Fruit fly (Drosophila melanogaster) S2 (cell line): ENCODE data around the gene hoe1.

Experiments
- CG8478 ChIP-seq: fragments of >200 bp; optimal IDR thresholded peaks from 2 replicates; lab custom pipeline; 2018
- CTCF ChIP-seq, 2 experiments: fragments of >200 bp; optimal IDR thresholded peaks; 2 replicates each; lab custom pipeline; 2018

The hoe1 gene

DNA sequence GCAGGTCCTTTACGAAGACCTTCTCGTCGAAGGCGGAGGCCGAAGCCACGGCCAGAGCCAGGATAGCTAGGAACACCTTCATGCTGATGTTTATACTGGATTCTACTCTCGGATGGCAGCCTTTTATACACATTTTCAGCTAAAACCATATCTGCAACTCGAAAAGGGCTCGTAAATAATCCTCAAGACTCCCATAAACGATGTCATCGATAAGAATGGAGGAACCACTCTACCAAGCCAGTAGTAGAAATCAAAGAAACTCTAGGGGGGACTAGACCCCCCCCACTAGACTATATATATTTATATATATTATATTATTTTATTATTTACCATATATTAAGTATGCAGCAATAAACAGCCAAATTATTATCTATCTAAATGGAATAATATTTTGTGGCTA is 18.5 kb upstream of the hoe1 start, which contains the start of gene Jon25Biii:
Gene Jon25Biii (minus strand): TSS at position 101 of the 400 bp plus-strand sequence.
- no peak for TF ChIP-seq CG8478 (lab: Kevin White, UChicago)
- no peak for TF ChIP-seq CTCF (optimal IDR thresholded peaks at IDR 0.05; lab: Kevin White, UChicago)

DNA sequence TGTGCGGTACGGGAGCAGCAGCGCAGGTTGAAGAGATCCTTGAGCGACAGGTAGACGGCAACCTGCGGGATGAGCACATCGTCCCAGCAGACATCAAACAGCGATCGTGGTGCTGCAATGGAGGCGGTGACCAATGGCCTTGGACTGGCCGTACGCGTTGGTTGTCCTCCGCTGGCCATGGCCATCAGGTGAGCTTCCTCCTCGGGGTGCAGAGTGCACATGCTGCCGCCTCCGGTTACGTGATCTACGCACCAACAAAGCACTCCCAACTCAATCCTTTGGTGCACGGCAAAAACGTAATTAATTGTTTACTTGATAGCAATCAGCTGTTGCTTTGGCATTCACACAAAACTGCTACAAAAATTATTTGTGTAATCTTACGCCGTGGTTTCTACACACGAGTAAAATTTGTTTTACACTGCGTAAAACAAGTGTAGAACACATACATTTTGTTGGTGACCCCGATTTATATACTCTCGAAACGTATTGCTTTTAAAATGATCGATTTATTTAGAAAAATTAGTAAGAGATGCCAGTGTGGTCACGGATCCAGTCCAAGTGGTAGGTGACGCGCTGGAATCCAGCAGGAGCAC is 17.4 kb upstream of the hoe1 start, which contains the start of gene jet:
Gene jet (minus strand): TSS at position 332 of the 593 bp plus-strand sequence.
- TF ChIP-seq CG8478 (lab: Kevin White, UChicago) (no peak), CTCF (optimal IDR thresholded peaks at IDR 0.05; lab: Kevin White, UChicago) (peak in 1 of 2 experiments; percentile 41)

- TF ChIP-seq CTCF (optimal IDR thresholded peaks at IDR 0.05; lab: Kevin White, UChicago), result no peak
- TF ChIP-seq CG8478 (lab: Kevin White, UChicago), result no peak
These were observed 13.1 kb upstream of the hoe1 start, which contains the start of the genes mRpL24 and betaggt-I for dm6 chr2L:4945300-4945699. Gene mRpL24 (minus strand): TSS chr2L:4945361. Gene betaggt-I (plus strand): TSS chr2L:4945579.

dm6 chr2L:4942257-4942792 is 10.1 kb upstream of the hoe1 start, which contains the start of gene synr:
Gene synr (plus strand): TSS chr2L:4942742.
- TF ChIP-seq CTCF (optimal IDR thresholded peaks at IDR 0.05; lab: Kevin White, UChicago), result no peak
- no peak for TF ChIP-seq CG8478 (lab: Kevin White, UChicago)

DNA sequence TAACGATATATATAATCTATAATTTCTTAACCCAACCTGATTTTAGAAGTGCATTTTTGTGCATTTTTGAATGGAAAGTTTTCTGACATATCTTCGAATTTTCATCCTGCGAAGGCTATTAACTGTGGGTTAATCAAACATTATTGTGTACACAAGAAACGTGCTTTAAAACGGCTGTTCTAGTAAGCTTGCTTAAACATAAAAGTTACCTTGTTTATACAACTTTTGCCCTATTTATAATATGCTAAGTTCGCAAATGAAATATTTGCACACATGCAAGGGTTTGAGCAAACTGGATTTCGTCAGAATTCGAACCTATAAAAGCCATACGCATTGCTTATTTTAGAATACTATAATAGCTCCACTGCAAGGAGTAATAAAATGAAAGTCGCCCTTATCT is 4.9 kb upstream of the hoe1 start, which contains the start of gene Sgs1:
Gene Sgs1 (plus strand): TSS at position 350 of the 400 bp plus-strand sequence.
- TF ChIP-seq CTCF (optimal IDR thresholded peaks at IDR 0.05; lab: Kevin White, UChicago) (no peak), CG8478 (lab: Kevin White, UChicago) (no peak)

- TF ChIP-seq CG8478 (lab: Kevin White, UChicago) (no peak), CTCF (optimal IDR thresholded peaks at IDR 0.05; lab: Kevin White, UChicago) (no peak)
These were observed 4.2 kb upstream of the hoe1 start, which contains the start of gene hoe2 for dm6 chr2L:4936325-4936869. Gene hoe2 (minus strand): TSS chr2L:4936450.

- no peak for TF ChIP-seq CG8478 (lab: Kevin White, UChicago)
- TF ChIP-seq CTCF (optimal IDR thresholded peaks at IDR 0.05; lab: Kevin White, UChicago), result no peak
These were observed 1.6 kb downstream of the hoe1 start for dm6 chr2L:4930541-4930940.

DNA sequence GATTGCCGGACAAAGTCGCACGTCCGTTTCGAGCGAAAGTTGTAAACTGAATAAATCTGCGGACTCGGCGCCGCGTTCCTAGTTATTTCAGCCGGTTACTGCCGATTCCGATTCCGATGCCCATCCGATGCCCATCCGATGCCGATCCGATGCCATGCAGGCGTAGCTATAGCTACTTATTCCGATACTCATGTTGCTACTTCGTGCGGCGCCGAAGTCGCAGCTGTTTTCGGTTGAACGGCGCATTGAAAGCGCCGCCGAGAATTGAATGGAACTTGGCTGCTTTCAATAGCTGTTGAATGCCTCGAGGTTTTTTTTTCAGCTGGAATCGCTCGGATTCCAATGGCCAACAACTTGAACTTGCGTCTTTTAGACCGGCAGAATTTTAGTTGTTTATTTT is 3.8 kb downstream of the hoe1 start:
- TF ChIP-seq CTCF (optimal IDR thresholded peaks at IDR 0.05; lab: Kevin White, UChicago) (no peak), CG8478 (lab: Kevin White, UChicago) (no peak)

- TF ChIP-seq CG8478 (lab: Kevin White, UChicago) (no peak), CTCF (optimal IDR thresholded peaks at IDR 0.05; lab: Kevin White, UChicago) (no peak)
These were observed 15.4 kb downstream of the hoe1 start for dm6 chr2L:4916738-4917137.

dm6 chr2L:4915715-4916153 is 16.4 kb downstream of the hoe1 start:
- TF ChIP-seq CTCF (optimal IDR thresholded peaks at IDR 0.05; lab: Kevin White, UChicago) (no peak), CG8478 (lab: Kevin White, UChicago) (no peak)

dm6 chr2L:4907986-4908385 is 24.2 kb downstream of the hoe1 start:
- TF ChIP-seq CTCF (optimal IDR thresholded peaks at IDR 0.05; lab: Kevin White, UChicago) (no peak), CG8478 (lab: Kevin White, UChicago) (no peak)

DNA sequence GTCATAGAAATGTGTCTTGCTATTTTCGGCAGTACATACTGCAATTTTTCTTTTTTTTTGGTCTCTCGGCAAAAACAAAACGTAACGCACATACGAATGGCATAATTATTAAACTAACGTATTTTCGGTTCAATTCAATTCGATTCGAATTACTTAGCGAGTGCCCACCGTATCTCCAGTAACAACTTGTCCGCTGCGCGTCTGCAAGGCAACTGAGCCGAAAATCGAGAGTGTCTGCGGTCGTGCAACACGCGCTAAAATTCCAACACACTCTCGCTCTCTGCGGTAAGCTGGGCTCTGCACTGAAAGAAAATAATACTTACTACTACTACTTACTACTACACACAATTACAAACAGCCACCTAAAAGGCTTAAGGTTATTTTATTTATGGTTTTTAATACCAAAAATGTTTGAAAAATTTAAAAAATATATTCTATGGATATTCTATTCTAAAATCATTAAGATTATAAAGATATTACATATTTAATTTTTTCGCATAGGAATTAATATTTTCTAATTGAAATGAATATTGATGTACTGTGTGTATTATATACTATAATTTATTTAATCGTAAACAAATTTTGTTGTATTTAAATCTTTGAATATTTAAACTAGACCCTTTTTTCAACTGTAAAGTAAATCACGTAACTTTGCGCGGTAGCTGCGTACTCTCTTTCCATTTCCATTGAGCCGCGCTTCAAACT is 25.5 kb downstream of the hoe1 start, which contains the start of gene snsl:
Gene snsl (minus strand): TSS at position 217 of the 705 bp plus-strand sequence.
- TF ChIP-seq CTCF (optimal IDR thresholded peaks at IDR 0.05; lab: Kevin White, UChicago), result no peak
- no peak for TF ChIP-seq CG8478 (lab: Kevin White, UChicago)

- no peak for TF ChIP-seq CG8478 (lab: Kevin White, UChicago)
- TF ChIP-seq CTCF (optimal IDR thresholded peaks at IDR 0.05; lab: Kevin White, UChicago), result no peak
These were observed 26.6 kb downstream of the hoe1 start for dm6 chr2L:4905365-4906280.
